Worm (Caenorhabditis elegans) whole organism, L4/young adult: ENCODE results near the gene mtre-1.

Experiments
- W03F9.2 ChIP-seq: fragments of 150-350 bp; optimal IDR thresholded peaks from 2 replicates; lab custom pipeline; 2014; ENCODE audit warnings: missing biosample characterization, missing genetic modification characterization
- dao-5 ChIP-seq: sonication (generic microtip); optimal IDR thresholded peaks from 2 replicates; lab custom pipeline; 2016; ENCODE audit warnings: missing genotype, missing genetic modification characterization, moderate library complexity, missing compliant biosample characterization

ce11 chrII:8032657-8033056, 17.7 kb downstream of the mtre-1 start, which contains the start of gene nrf-6:
- TF ChIP-seq dao-5 (no peak), W03F9.2 (tag; lab: Kevin White, UChicago) (no peak)
